Fruit fly (Drosophila melanogaster) whole organism, embryonic: ENCODE results near the gene Rpn9.
A peak's percentile ranks its signal among the peaks of the same experiment; 100 is the strongest.

Experiments used
- Abd-B ChIP-seq: fragments of 200-800 bp; sonication (Bioruptor generic); optimal IDR thresholded peaks from 2 replicates; lab custom pipeline; 2018; ENCODE audit warnings: missing biosample characterization, mild to moderate bottlenecking, missing genetic modification characterization, moderate library complexity
- CG12299 ChIP-seq: fragments of 200-800 bp; sonication (Bioruptor generic); optimal IDR thresholded peaks from 2 replicates; lab custom pipeline; 2018; ENCODE audit warnings: missing biosample characterization, mild to moderate bottlenecking, missing genetic modification characterization
- CG1233 ChIP-seq: fragments of 200-800 bp; sonication (Bioruptor generic); optimal IDR thresholded peaks from 4 replicates; lab custom pipeline; 2018; ENCODE audit warnings: missing biosample characterization, mild to moderate bottlenecking, missing genetic modification characterization
- CG12659 ChIP-seq: fragments of 200-800 bp; sonication (Bioruptor generic); optimal IDR thresholded peaks from 3 replicates; lab custom pipeline; 2017; ENCODE audit warnings: mild to moderate bottlenecking, missing biosample characterization, missing genetic modification reagents, missing genetic modification characterization
- CG12769 ChIP-seq: fragments of 200-800 bp; sonication (Bioruptor generic); optimal IDR thresholded peaks from 2 replicates; lab custom pipeline; 2019; ENCODE audit warnings: missing biosample characterization, mild to moderate bottlenecking, missing genetic modification characterization, moderate library complexity
- CG13296 ChIP-seq: fragments of 200-800 bp; sonication (Bioruptor generic); optimal IDR thresholded peaks from 3 replicates; lab custom pipeline; 2018; ENCODE audit warnings: missing biosample characterization, mild to moderate bottlenecking, missing genetic modification characterization
- CG13624 ChIP-seq: fragments of 200-800 bp; sonication (Bioruptor generic); optimal IDR thresholded peaks from 2 replicates; lab custom pipeline; 2016; ENCODE audit warnings: missing biosample characterization, missing genetic modification characterization
- CG15269 ChIP-seq: fragments of 200-800 bp; sonication (Bioruptor generic); optimal IDR thresholded peaks from 2 replicates; lab custom pipeline; 2018; ENCODE audit warnings: missing biosample characterization, mild to moderate bottlenecking, missing genetic modification characterization, moderate library complexity
- CG1603 ChIP-seq: fragments of 200-800 bp; sonication (Bioruptor generic); optimal IDR thresholded peaks from 2 replicates; lab custom pipeline; 2019; ENCODE audit warnings: missing biosample characterization, mild to moderate bottlenecking, missing genetic modification characterization, moderate library complexity
- CG17328 ChIP-seq: fragments of 200-800 bp; sonication (Bioruptor generic); IDR thresholded peaks from 2 replicates; pipeline ENCODE4 v1.3.6; 2022; ENCODE audit warnings: missing biosample characterization, missing genetic modification characterization
- CG18764 ChIP-seq: fragments of 200-800 bp; sonication (Bioruptor generic); optimal IDR thresholded peaks from 3 replicates; lab custom pipeline; 2016; ENCODE audit warnings: missing biosample characterization, missing genetic modification characterization
- CG2116 ChIP-seq: fragments of 200-800 bp; sonication (Bioruptor generic); optimal IDR thresholded peaks from 3 replicates; lab custom pipeline; 2018; ENCODE audit warnings: missing biosample characterization, mild to moderate bottlenecking, missing genetic modification characterization
- CG30403 ChIP-seq: fragments of 200-800 bp; sonication (Bioruptor generic); optimal IDR thresholded peaks from 3 replicates; lab custom pipeline; 2016; ENCODE audit warnings: missing biosample characterization, missing genetic modification characterization
- CG32532 ChIP-seq: fragments of 200-800 bp; sonication (Bioruptor generic); IDR thresholded peaks from 2 replicates; pipeline ENCODE4 v1.3.6; 2022; ENCODE audit warnings: missing biosample characterization, missing genetic modification characterization
- CG4617 ChIP-seq: fragments of 200-800 bp; sonication (Bioruptor generic); optimal IDR thresholded peaks from 3 replicates; lab custom pipeline; 2016; ENCODE audit warnings: missing biosample characterization, missing genetic modification characterization, borderline replicate concordance
- CG6254 ChIP-seq: fragments of 200-800 bp; sonication (Bioruptor generic); optimal IDR thresholded peaks from 3 replicates; lab custom pipeline; 2017; ENCODE audit warnings: mild to moderate bottlenecking, missing biosample characterization, missing genetic modification reagents, missing genetic modification characterization
- CG6854 ChIP-seq: fragments of 200-800 bp; sonication (Bioruptor generic); optimal IDR thresholded peaks from 3 replicates; lab custom pipeline; 2017; ENCODE audit warnings: missing biosample characterization, mild to moderate bottlenecking, missing genetic modification characterization
- CG7839 ChIP-seq: fragments of 200-800 bp; sonication (Bioruptor generic); optimal IDR thresholded peaks from 3 replicates; lab custom pipeline; 2018; ENCODE audit warnings: missing biosample characterization, mild to moderate bottlenecking, missing genetic modification characterization, moderate library complexity
- CG7987 ChIP-seq: fragments of 200-800 bp; sonication (Bioruptor generic); optimal IDR thresholded peaks from 2 replicates; lab custom pipeline; 2018; ENCODE audit warnings: missing biosample characterization, mild to moderate bottlenecking, missing genetic modification characterization, moderate library complexity
- CG9437 ChIP-seq: fragments of 200-800 bp; sonication (Bioruptor generic); optimal IDR thresholded peaks from 2 replicates; lab custom pipeline; 2018; ENCODE audit warnings: missing biosample characterization, mild to moderate bottlenecking, missing genetic modification characterization
- CkIIα-i1 ChIP-seq: fragments of 200-800 bp; sonication (Bioruptor generic); IDR thresholded peaks from 2 replicates; pipeline ENCODE4 v1.3.6; 2022; ENCODE audit warnings: missing biosample characterization, missing genetic modification characterization
- Dp ChIP-seq: fragments of 200-800 bp; sonication (Bioruptor generic); optimal IDR thresholded peaks from 2 replicates; lab custom pipeline; 2018; ENCODE audit warnings: missing biosample characterization, mild to moderate bottlenecking, missing genetic modification characterization, moderate library complexity
- Eip74EF ChIP-seq, 2 experiments: fragments of 200-800 bp in 1 of 2; fragments of >200 bp in 1 of 2; sonication (Bioruptor generic) in 1 of 2; optimal IDR thresholded peaks; 2 replicates each; lab custom pipeline; 2017 to 2019; ENCODE audit warnings: missing biosample characterization in 2 of 2, missing genetic modification characterization in 2 of 2, mild to moderate bottlenecking in 1 of 2, moderate library complexity in 1 of 2
- H15 ChIP-seq: fragments of 200-800 bp; sonication (Bioruptor generic); IDR thresholded peaks from 3 replicates; pipeline ENCODE4 v1.3.6; 2022; ENCODE audit warnings: missing biosample characterization, missing genetic modification characterization
- Hr78 ChIP-seq, 2 experiments: fragments of 200-800 bp in 1 of 2; fragments of >200 bp in 1 of 2; sonication (Bioruptor generic) in 1 of 2; optimal IDR thresholded peaks; 2 replicates each; lab custom pipeline; 2017 to 2019; ENCODE audit warnings: missing biosample characterization in 2 of 2, missing genetic modification characterization in 2 of 2, mild to moderate bottlenecking in 1 of 2, moderate library complexity in 1 of 2
- Lhr ChIP-seq: fragments of 200-800 bp; sonication (Bioruptor generic); optimal IDR thresholded peaks from 3 replicates; lab custom pipeline; 2017; ENCODE audit warnings: mild to moderate bottlenecking, missing biosample characterization, missing genetic modification reagents, missing genetic modification characterization
- MBD-R2 ChIP-seq: fragments of 200-800 bp; sonication (Bioruptor generic); IDR thresholded peaks from 2 replicates; pipeline ENCODE4 v1.3.6; 2022; ENCODE audit warnings: missing biosample characterization, missing genetic modification characterization
- Mad ChIP-seq: fragments of 200-800 bp; sonication (Bioruptor generic); optimal IDR thresholded peaks from 2 replicates; lab custom pipeline; 2016; ENCODE audit warnings: missing biosample characterization, missing genetic modification characterization
- NC2β ChIP-seq: fragments of 200-800 bp; sonication (Bioruptor generic); optimal IDR thresholded peaks from 2 replicates; lab custom pipeline; 2016; ENCODE audit warnings: missing biosample characterization, missing genetic modification characterization
- Vsx1 ChIP-seq: fragments of 200-800 bp; sonication (Bioruptor generic); optimal IDR thresholded peaks from 2 replicates; lab custom pipeline; 2017; ENCODE audit warnings: missing biosample characterization, mild to moderate bottlenecking, missing genetic modification characterization, missing genetic modification reagents
- YL-1 ChIP-seq: fragments of 200-800 bp; sonication (Bioruptor generic); optimal IDR thresholded peaks from 3 replicates; lab custom pipeline; 2017; ENCODE audit warnings: missing biosample characterization, mild to moderate bottlenecking, missing genetic modification characterization
- amos ChIP-seq: fragments of 200-800 bp; sonication (Bioruptor generic); IDR thresholded peaks from 2 replicates; pipeline ENCODE4 v1.3.6; 2022; ENCODE audit warnings: missing biosample characterization, missing genetic modification characterization; ENCODE audit not compliant: partially characterized antibody
- ato ChIP-seq: fragments of 200-800 bp; sonication (Bioruptor generic); IDR thresholded peaks from 2 replicates; pipeline ENCODE4 v1.3.6; 2022; ENCODE audit warnings: missing biosample characterization, missing genetic modification characterization; ENCODE audit not compliant: partially characterized antibody
- crp ChIP-seq, 2 experiments: fragments of 200-800 bp; sonication (Bioruptor generic); optimal IDR thresholded peaks; 2 replicates in 1 of 2; 3 replicates in 1 of 2; lab custom pipeline; 2017; ENCODE audit warnings: missing biosample characterization in 2 of 2, missing genetic modification characterization in 2 of 2, mild to moderate bottlenecking in 1 of 2, moderate library complexity in 1 of 2
- dmrt99B ChIP-seq: fragments of 200-800 bp; sonication (Bioruptor generic); optimal IDR thresholded peaks from 2 replicates; lab custom pipeline; 2018; ENCODE audit warnings: missing biosample characterization, mild to moderate bottlenecking, missing genetic modification characterization, moderate library complexity
- ems ChIP-seq: fragments of 200-800 bp; sonication (Bioruptor generic); optimal IDR thresholded peaks from 3 replicates; lab custom pipeline; 2016; ENCODE audit warnings: missing biosample characterization, missing genetic modification characterization
- exex ChIP-seq: fragments of 200-800 bp; sonication (Bioruptor generic); optimal IDR thresholded peaks from 4 replicates; lab custom pipeline; 2018; ENCODE audit warnings: missing biosample characterization, mild to moderate bottlenecking, missing genetic modification characterization, moderate library complexity
- gsb ChIP-seq: fragments of 200-800 bp; sonication (Bioruptor generic); IDR thresholded peaks from 2 replicates; pipeline ENCODE4 v1.3.6; 2022; ENCODE audit warnings: missing biosample characterization, missing genetic modification characterization
- ham ChIP-seq: fragments of 200-800 bp; sonication (Bioruptor generic); IDR thresholded peaks from 2 replicates; pipeline ENCODE4 v1.3.6; 2022; ENCODE audit warnings: missing biosample characterization, missing genetic modification characterization
- hbn ChIP-seq: fragments of 200-800 bp; sonication (Bioruptor generic); IDR thresholded peaks from 2 replicates; pipeline ENCODE4 v1.3.6; 2022; ENCODE audit warnings: missing biosample characterization, missing genetic modification characterization; ENCODE audit not compliant: partially characterized antibody
- jing ChIP-seq: fragments of 200-800 bp; sonication (Bioruptor generic); optimal IDR thresholded peaks from 2 replicates; lab custom pipeline; 2018; ENCODE audit warnings: missing biosample characterization, mild to moderate bottlenecking, missing genetic modification characterization
- ken ChIP-seq: fragments of 200-800 bp; sonication (Bioruptor generic); IDR thresholded peaks from 3 replicates; pipeline ENCODE4 v1.3.6; 2022; ENCODE audit warnings: missing biosample characterization, missing genetic modification characterization
- nmo ChIP-seq: fragments of 200-800 bp; sonication (Bioruptor generic); optimal IDR thresholded peaks from 2 replicates; lab custom pipeline; 2018; ENCODE audit warnings: missing biosample characterization, mild to moderate bottlenecking, missing genetic modification characterization, moderate library complexity
- sc ChIP-seq, 3 experiments: fragments of >200 bp in 2 of 3; fragments of 200-800 bp in 1 of 3; sonication (Bioruptor generic) in 1 of 3; optimal IDR thresholded peaks; 2 replicates in 2 of 3; 3 replicates in 1 of 3; lab custom pipeline; 2017; ENCODE audit warnings: mild to moderate bottlenecking in 1 of 3, missing biosample characterization in 1 of 3, missing genetic modification characterization in 1 of 3, missing genetic modification reagents in 1 of 3
- unpg ChIP-seq: fragments of 200-800 bp; sonication (Bioruptor generic); optimal IDR thresholded peaks from 3 replicates; lab custom pipeline; 2018; ENCODE audit warnings: missing biosample characterization, mild to moderate bottlenecking, missing genetic modification characterization, moderate library complexity
- zen2 ChIP-seq: fragments of 200-800 bp; sonication (Bioruptor generic); IDR thresholded peaks from 3 replicates; pipeline ENCODE4 v1.3.6; 2022; ENCODE audit warnings: missing biosample characterization, missing genetic modification characterization; ENCODE audit not compliant: partially characterized antibody

Rpn9 gene

DNA sequence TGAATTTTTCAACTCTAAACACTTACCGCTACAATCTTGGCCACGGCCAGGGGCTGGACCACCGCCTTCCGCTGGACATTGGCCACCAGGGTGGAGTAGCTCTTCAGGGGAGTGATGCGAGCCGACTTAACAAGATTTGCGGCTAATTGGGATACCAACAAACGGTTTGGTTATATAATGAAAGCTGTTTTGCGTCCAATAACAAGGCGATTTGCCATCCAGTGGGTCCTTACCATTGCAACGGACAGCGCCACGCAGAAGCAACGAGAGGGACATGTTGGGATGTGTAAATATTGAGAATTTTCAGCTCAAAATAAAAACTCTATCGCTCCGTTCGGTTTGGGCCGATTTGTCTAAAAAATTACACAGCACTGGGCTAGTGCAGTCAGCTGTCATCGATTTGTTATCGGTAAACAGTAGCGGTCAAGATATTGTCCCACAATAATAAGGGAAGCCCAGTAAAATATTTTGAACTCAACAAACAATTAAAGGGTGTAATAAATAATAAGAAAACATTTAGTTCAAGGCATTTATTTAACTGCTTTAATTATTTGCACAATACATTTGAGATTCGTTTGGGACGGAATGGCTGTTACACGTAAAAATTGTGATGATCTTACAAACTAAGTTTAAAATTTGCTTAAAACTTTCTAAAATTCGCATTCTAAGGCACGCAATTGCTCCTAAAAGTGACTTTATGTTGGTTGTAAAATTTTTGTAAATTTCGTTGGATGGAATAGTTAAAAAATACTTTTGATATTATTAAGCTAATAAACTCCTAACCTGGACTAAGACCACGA, 27.2 kb upstream of the Rpn9 start, which contains the start of gene SdhD (continued):
- TF ChIP-seq Hr78 (GFP tag; optimal IDR thresholded peaks at IDR 0.05; lab: Kevin White, UChicago) = no peak
- peak; percentile 77 for TF ChIP-seq CG4617
- TF ChIP-seq CG13624 = peak; percentile 15
- TF ChIP-seq amos = peak; percentile 58; the same call in 1 of the 2 replicates
- TF ChIP-seq CG1233 (GFP tag; lab: Kevin White, UChicago) = peak; percentile 14
- no peak for TF ChIP-seq CG12299 (tag; lab: Kevin White, UChicago)
- peak; percentile 47; the same call in 1 of the 2 replicates for TF ChIP-seq hbn
- no peak for TF ChIP-seq CG12769 (tag; lab: Kevin White, UChicago)
- TF ChIP-seq CG1603 (tag; lab: Kevin White, UChicago) = peak; percentile 85
- TF ChIP-seq Abd-B (GFP tag; lab: Kevin White, UChicago) = no peak
- TF ChIP-seq ato (GFP tag; lab: Robert Waterston, UW) = peak; percentile 71; the same call in 1 of the 2 replicates
- no peak; the same call in 1 of the 2 replicates for TF ChIP-seq CG17328
- TF ChIP-seq gsb (GFP tag; lab: Robert Waterston, UW) = no peak
- TF ChIP-seq CG18764 = no peak
- no peak for TF ChIP-seq CG6254 (GFP tag; lab: Kevin White, UChicago)
- TF ChIP-seq ken (GFP tag; lab: Robert Waterston, UW) = no peak
- no peak for TF ChIP-seq sc (optimal IDR thresholded peaks at IDR 0.05; lab: Kevin White, UChicago)
- no peak for TF ChIP-seq sc (GFP tag; optimal IDR thresholded peaks at IDR 0.05; lab: Kevin White, UChicago)
- TF ChIP-seq CG32532 (GFP tag; lab: Robert Waterston, UW) = peak; percentile 21; the same call in 1 of the 2 replicates
- TF ChIP-seq CG2116 (GFP tag; lab: Kevin White, UChicago) = peak; percentile 21
- peak; percentile 12 for TF ChIP-seq dmrt99B (tag; lab: Kevin White, UChicago)
- no peak for TF ChIP-seq Lhr (GFP tag; lab: Kevin White, UChicago)
- peak; percentile 29 for TF ChIP-seq Dp
- no peak for TF ChIP-seq jing (GFP tag; lab: Kevin White, UChicago)
- peak; percentile 75 for TF ChIP-seq YL-1 (GFP tag; lab: Kevin White, UChicago)
- TF ChIP-seq MBD-R2 (GFP tag; lab: Robert Waterston, UW) = peak; percentile 93
- TF ChIP-seq CG6854 (GFP tag; lab: Kevin White, UChicago) = no peak
- peak; percentile 18; the same call in 1 of the 3 replicates for TF ChIP-seq H15
- TF ChIP-seq Mad (GFP tag; lab: Kevin White, UChicago) = peak; percentile 1
- peak; percentile 29 for TF ChIP-seq NC2β (GFP tag; lab: Kevin White, UChicago)
- TF ChIP-seq CG30403 (GFP tag; lab: Kevin White, UChicago) = peak; percentile 19
- peak; percentile 4 for TF ChIP-seq nmo (GFP tag; lab: Kevin White, UChicago)
- no peak for TF ChIP-seq ham (GFP tag; lab: Robert Waterston, UW)
- TF ChIP-seq unpg = peak; percentile 6
- no peak for TF ChIP-seq Eip74EF (GFP tag; optimal IDR thresholded peaks at IDR 0.05; lab: Kevin White, UChicago)
- peak; percentile 27 for TF ChIP-seq CG15269 (tag; lab: Kevin White, UChicago)
- peak; percentile 53 for TF ChIP-seq CG12659 (GFP tag; lab: Kevin White, UChicago)
- TF ChIP-seq CkIIα-i1 (GFP tag; lab: Robert Waterston, UW) = no peak
- peak in 1 of 2 experiments; percentile 75 for TF ChIP-seq crp (GFP tag; optimal IDR thresholded peaks at IDR 0.05; lab: Kevin White, UChicago)
- TF ChIP-seq Vsx1 (GFP tag; lab: Kevin White, UChicago) = peak; percentile 46
- peak; percentile 40 for TF ChIP-seq ems (GFP tag; lab: Kevin White, UChicago)
- peak; percentile 27 for TF ChIP-seq exex (tag; lab: Kevin White, UChicago)
- no peak for TF ChIP-seq CG9437 (GFP tag; lab: Kevin White, UChicago)
- peak; percentile 15 for TF ChIP-seq CG13296 (GFP tag; lab: Kevin White, UChicago)
- no peak; the same call in 2 of the 3 replicates for TF ChIP-seq zen2 (GFP tag; lab: Robert Waterston, UW)
- TF ChIP-seq CG7987 (GFP tag; lab: Kevin White, UChicago) = peak; percentile 40
- TF ChIP-seq CG7839 (tag; lab: Kevin White, UChicago) = peak; percentile 3
